Worm (Caenorhabditis elegans): ENCODE data around the gene ctsa-4.1.

DNA sequence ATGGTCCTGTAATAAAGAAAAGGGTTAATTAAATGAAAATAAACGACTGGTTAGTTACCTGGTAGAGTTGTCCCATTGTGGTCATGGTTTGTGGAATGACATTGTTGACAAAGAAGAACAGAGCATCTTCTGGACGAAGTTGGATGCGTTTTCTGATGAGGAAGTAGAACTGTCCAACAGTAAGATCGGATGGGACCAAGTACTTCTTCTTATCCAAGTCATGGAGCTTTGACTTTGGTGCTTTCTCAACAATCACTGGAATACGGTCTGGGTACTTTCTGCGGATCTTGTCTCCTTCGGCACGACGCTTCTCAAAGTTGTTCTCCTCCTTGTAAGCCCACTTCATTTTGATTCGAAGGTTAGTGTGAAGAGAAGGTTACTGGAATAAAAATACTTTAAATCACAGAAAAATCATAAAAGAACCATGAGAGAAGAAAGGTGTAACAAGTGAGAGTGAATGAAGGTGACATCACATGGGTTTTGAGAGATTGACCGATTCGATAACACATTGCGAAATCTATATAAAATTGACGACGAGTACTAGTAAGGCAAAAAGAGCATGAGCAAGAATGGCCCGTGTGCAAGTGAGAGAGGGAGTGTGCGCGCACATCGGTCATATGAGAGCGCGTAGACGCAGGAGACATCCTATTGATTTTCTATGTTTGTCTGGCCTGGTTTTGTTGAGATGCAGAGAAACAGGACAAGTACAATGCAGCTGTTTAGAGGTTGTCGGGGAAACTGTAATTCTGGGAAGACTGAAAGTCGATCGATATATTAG is 19.3 kb upstream of the ctsa-4.1 start, which contains the start of gene lgg-1:
- TF ChIP-seq T26A5.8 (tag; optimal IDR thresholded peaks at IDR 0.05) (no peak), F22D6.2 (tag; optimal IDR thresholded peaks at IDR 0.05) (no peak), dpff-1 (tag; optimal IDR thresholded peaks at IDR 0.05) (no peak), madf-8 (GFP tag; conservative IDR thresholded peaks at IDR 0.05) (no peak), egrh-3 (GFP tag; IDR thresholded peaks at IDR 0.05) (peak; percentile 29; the same call in 1 of the 2 replicates), sea-2 (GFP tag; IDR thresholded peaks at IDR 0.05) (no peak), C17E4.6 (GFP tag; IDR thresholded peaks at IDR 0.05) (no peak; the same call in 1 of the 2 replicates), ceh-91 (GFP tag; IDR thresholded peaks at IDR 0.05) (no peak), nfyb-1 (GFP tag; IDR thresholded peaks at IDR 0.05) (peak; percentile 79), ZK185.1 (tag; optimal IDR thresholded peaks at IDR 0.05; ENCODE audit: poor library complexity, severe bottlenecking) (peak; percentile 72), madf-6 (GFP tag; IDR thresholded peaks at IDR 0.05) (peak; percentile 33; the same call in 1 of the 2 replicates)
